ENCODE assay signal across 1 fruit fly cellular context in genomic region chr3R:24816993-24817854, dm6.
TF ChIP-seq lines count a peak whose summit lies in the region.

TSS of gene CG5808 (minus strand) at chr3R:24817007.
TSS of gene Saf-B (plus strand) at chr3R:24817464.

TF ChIP-seq in whole organism, embryonic, 481 proteins besides CTCF, POLR2A, EP300 and RAD21 (continued from another document and continues in another):
- peak; percentile 77 for TF ChIP-seq unc-4 (GFP tag; IDR thresholded peaks at IDR 0.05; lab: Robert Waterston, UW; ENCODE audit: partially characterized antibody)
- peak; percentile 61 for TF ChIP-seq Max (GFP tag; optimal IDR thresholded peaks at IDR 0.05; lab: Kevin White, UChicago)
- no peak for TF ChIP-seq HHEX (GFP tag; optimal IDR thresholded peaks at IDR 0.05; lab: Kevin White, UChicago)
- no peak for TF ChIP-seq tup (GFP tag; optimal IDR thresholded peaks at IDR 0.05; lab: Kevin White, UChicago)
- peak; percentile 60 for TF ChIP-seq CG2129 (GFP tag; IDR thresholded peaks at IDR 0.05; lab: Robert Waterston, UW; ENCODE audit: partially characterized antibody)
- TF ChIP-seq CG11695 (GFP tag; IDR thresholded peaks at IDR 0.05; lab: Robert Waterston, UW): 0 out of 3 replicates have a peak, but pooled peaks have one; percentile 28
- TF ChIP-seq pho (GFP tag; optimal IDR thresholded peaks at IDR 0.05; lab: Kevin White, UChicago): peak; percentile 7
- TF ChIP-seq CG4424 (GFP tag; optimal IDR thresholded peaks at IDR 0.05; lab: Kevin White, UChicago): peak; percentile 58
- peak; percentile 68 for TF ChIP-seq vvl (GFP tag; IDR thresholded peaks at IDR 0.05; lab: Robert Waterston, UW)
- peak; percentile 33; the same call in 1 of the 2 replicates for TF ChIP-seq esg (GFP tag; conservative IDR thresholded peaks at IDR 0.05; lab: Robert Waterston, UW)
- peak; percentile 57 for TF ChIP-seq lmd (GFP tag; IDR thresholded peaks at IDR 0.05; lab: Robert Waterston, UW)
- TF ChIP-seq gcm (GFP tag; optimal IDR thresholded peaks at IDR 0.05; lab: Kevin White, UChicago): no peak
- TF ChIP-seq CG15479 (GFP tag; optimal IDR thresholded peaks at IDR 0.05; lab: Kevin White, UChicago): no peak
- peak; percentile 86 for TF ChIP-seq Sry-δ (GFP tag; optimal IDR thresholded peaks at IDR 0.05; lab: Kevin White, UChicago)
- no peak for TF ChIP-seq CG5180 (GFP tag; optimal IDR thresholded peaks at IDR 0.05; lab: Kevin White, UChicago)
- no peak for TF ChIP-seq Kr (GFP tag; optimal IDR thresholded peaks at IDR 0.05; lab: Kevin White, UChicago)
- TF ChIP-seq Scr (GFP tag; IDR thresholded peaks at IDR 0.05; lab: Robert Waterston, UW; ENCODE audit: partially characterized antibody): peak; percentile 86
- peak; percentile 33 for TF ChIP-seq Dek (tag; optimal IDR thresholded peaks at IDR 0.05; lab: Kevin White, UChicago)
- TF ChIP-seq trem (tag; optimal IDR thresholded peaks at IDR 0.05; lab: Kevin White, UChicago): peak; percentile 68
- TF ChIP-seq hbn (GFP tag; IDR thresholded peaks at IDR 0.05; lab: Robert Waterston, UW; ENCODE audit: partially characterized antibody): peak; percentile 67
- TF ChIP-seq CG34224 (GFP tag; IDR thresholded peaks at IDR 0.05; lab: Robert Waterston, UW; ENCODE audit: partially characterized antibody): peak; percentile 85
- TF ChIP-seq zfh1 (GFP tag; IDR thresholded peaks at IDR 0.05; lab: Robert Waterston, UW): no peak
- no peak for TF ChIP-seq corto (GFP tag; optimal IDR thresholded peaks at IDR 0.05; lab: Kevin White, UChicago)
- TF ChIP-seq CG30020 (tag; optimal IDR thresholded peaks at IDR 0.05; lab: Kevin White, UChicago): peak; percentile 56
- TF ChIP-seq cwo (GFP tag; optimal IDR thresholded peaks at IDR 0.05; lab: Kevin White, UChicago): no peak
- TF ChIP-seq CG30403 (GFP tag; optimal IDR thresholded peaks at IDR 0.05; lab: Kevin White, UChicago): peak; percentile 57
- peak; percentile 76 for TF ChIP-seq Bgb (GFP tag; IDR thresholded peaks at IDR 0.05; lab: Robert Waterston, UW; ENCODE audit: partially characterized antibody)
- TF ChIP-seq CG6683 (GFP tag; optimal IDR thresholded peaks at IDR 0.05; lab: Kevin White, UChicago): no peak
- TF ChIP-seq CG17802 (tag; optimal IDR thresholded peaks at IDR 0.05; lab: Kevin White, UChicago): peak; percentile 2
- TF ChIP-seq CG4617 (GFP tag; optimal IDR thresholded peaks at IDR 0.05; lab: Kevin White, UChicago; ENCODE audit: borderline replicate concordance): peak; percentile 39
- peak; percentile 4 for TF ChIP-seq Chrac-16 (GFP tag; optimal IDR thresholded peaks at IDR 0.05; lab: Kevin White, UChicago)
- TF ChIP-seq ftz-f1 (GFP tag; optimal IDR thresholded peaks at IDR 0.05; lab: Kevin White, UChicago): peak; percentile 38
- TF ChIP-seq CG12659 (GFP tag; optimal IDR thresholded peaks at IDR 0.05; lab: Kevin White, UChicago): peak; percentile 63
- peak; percentile 10 for TF ChIP-seq Sry-β (GFP tag; optimal IDR thresholded peaks at IDR 0.05; lab: Kevin White, UChicago)
- no peak for TF ChIP-seq maf-S (GFP tag; optimal IDR thresholded peaks at IDR 0.05; lab: Kevin White, UChicago)
- TF ChIP-seq nerfin-1 (tag; optimal IDR thresholded peaks at IDR 0.05; lab: Kevin White, UChicago): peak; percentile 49
- peak; percentile 69 for TF ChIP-seq zen2 (GFP tag; IDR thresholded peaks at IDR 0.05; lab: Robert Waterston, UW; ENCODE audit: partially characterized antibody)
- peak; percentile 7 for TF ChIP-seq CG7271 (tag; optimal IDR thresholded peaks at IDR 0.05; lab: Kevin White, UChicago)
- peak in 1 of 2 experiments; percentile 37 for TF ChIP-seq crp (GFP tag; optimal IDR thresholded peaks at IDR 0.05; lab: Kevin White, UChicago)
- peak; percentile 89 for TF ChIP-seq CG6791 (GFP tag; IDR thresholded peaks at IDR 0.05; lab: Robert Waterston, UW; ENCODE audit: partially characterized antibody)
- 0 out of 2 replicates have a peak, but pooled peaks have one; percentile 34 for TF ChIP-seq al (GFP tag; IDR thresholded peaks at IDR 0.05; lab: Robert Waterston, UW)
- TF ChIP-seq CG2199 (GFP tag; IDR thresholded peaks at IDR 0.05; lab: Robert Waterston, UW): no peak
- TF ChIP-seq tio (GFP tag; optimal IDR thresholded peaks at IDR 0.05; lab: Kevin White, UChicago): no peak
- peak; percentile 8 for TF ChIP-seq Spps (tag; optimal IDR thresholded peaks at IDR 0.05; lab: Kevin White, UChicago)
- no peak for TF ChIP-seq CG43689 (GFP tag; IDR thresholded peaks at IDR 0.05; lab: Robert Waterston, UW)
- peak; percentile 8; the same call in 1 of the 2 replicates for TF ChIP-seq MBD-R2 (GFP tag; IDR thresholded peaks at IDR 0.05; lab: Robert Waterston, UW)
- no peak for TF ChIP-seq ranshi (GFP tag; IDR thresholded peaks at IDR 0.05; lab: Robert Waterston, UW)
- peak; percentile 67 for TF ChIP-seq CG10267 (tag; optimal IDR thresholded peaks at IDR 0.05; lab: Kevin White, UChicago)
- TF ChIP-seq vnd (GFP tag; IDR thresholded peaks at IDR 0.05; lab: Robert Waterston, UW; ENCODE audit: partially characterized antibody): peak; percentile 88
- peak; percentile 39 for TF ChIP-seq Xbp1 (GFP tag; optimal IDR thresholded peaks at IDR 0.05; lab: Kevin White, UChicago)
- TF ChIP-seq CG31441 (GFP tag; IDR thresholded peaks at IDR 0.05; lab: Robert Waterston, UW): no peak
- no peak for TF ChIP-seq CHES-1-like (GFP tag; optimal IDR thresholded peaks at IDR 0.05; lab: Kevin White, UChicago)
- TF ChIP-seq CG3995 (GFP tag; optimal IDR thresholded peaks at IDR 0.05; lab: Kevin White, UChicago): peak; percentile 54
- TF ChIP-seq gce (GFP tag; IDR thresholded peaks at IDR 0.05; lab: Robert Waterston, UW): no peak
- no peak for TF ChIP-seq lbe (GFP tag; optimal IDR thresholded peaks at IDR 0.05; lab: Kevin White, UChicago)
- peak; percentile 66 for TF ChIP-seq ssp (GFP tag; IDR thresholded peaks at IDR 0.05; lab: Robert Waterston, UW)
- TF ChIP-seq sens (GFP tag; lab: Kevin White, UChicago): peak; percentile 36
- peak; percentile 78 for TF ChIP-seq Med (GFP tag; lab: Kevin White, UChicago)
- no peak for TF ChIP-seq CG7987 (GFP tag; optimal IDR thresholded peaks at IDR 0.05; lab: Kevin White, UChicago)
- TF ChIP-seq CG3065 (GFP tag; optimal IDR thresholded peaks at IDR 0.05; lab: Kevin White, UChicago): no peak
- peak; percentile 56 for TF ChIP-seq sna (GFP tag; IDR thresholded peaks at IDR 0.05; lab: Robert Waterston, UW; ENCODE audit: partially characterized antibody)
- TF ChIP-seq Rx (GFP tag; IDR thresholded peaks at IDR 0.05; lab: Robert Waterston, UW): no peak
- no peak for TF ChIP-seq Nf-YC (tag; optimal IDR thresholded peaks at IDR 0.05; lab: Kevin White, UChicago)
- TF ChIP-seq ac (GFP tag; optimal IDR thresholded peaks at IDR 0.05; lab: Kevin White, UChicago): no peak
- peak; percentile 43; the same call in 1 of the 2 replicates for TF ChIP-seq CG14441 (GFP tag; IDR thresholded peaks at IDR 0.05; lab: Robert Waterston, UW)
- TF ChIP-seq kay (GFP tag; optimal IDR thresholded peaks at IDR 0.05; lab: Kevin White, UChicago): peak; percentile 54
- peak; percentile 40 for TF ChIP-seq Six4 (GFP tag; optimal IDR thresholded peaks at IDR 0.05; lab: Kevin White, UChicago)
- peak; percentile 79 for TF ChIP-seq CG2116 (GFP tag; optimal IDR thresholded peaks at IDR 0.05; lab: Kevin White, UChicago)
- peak; percentile 76 for TF ChIP-seq CG13287 (GFP tag; IDR thresholded peaks at IDR 0.05; lab: Robert Waterston, UW; ENCODE audit: partially characterized antibody)
- TF ChIP-seq nau (GFP tag; optimal IDR thresholded peaks at IDR 0.05; lab: Kevin White, UChicago): no peak
- peak; percentile 30 for TF ChIP-seq CG13424 (tag; optimal IDR thresholded peaks at IDR 0.05; lab: Kevin White, UChicago)
- TF ChIP-seq h (optimal IDR thresholded peaks at IDR 0.05; lab: Kevin White, UChicago): no peak
- TF ChIP-seq CG16813 (GFP tag; IDR thresholded peaks at IDR 0.05; lab: Robert Waterston, UW; ENCODE audit: partially characterized antibody): peak; percentile 90
- TF ChIP-seq CoRest (tag; optimal IDR thresholded peaks at IDR 0.05; lab: Kevin White, UChicago): peak; percentile 65
- TF ChIP-seq CG4282 (GFP tag; optimal IDR thresholded peaks at IDR 0.05; lab: Kevin White, UChicago): no peak
- peak; percentile 93 for TF ChIP-seq Ets65A (GFP tag; lab: Kevin White, UChicago)
- peak; percentile 71 for TF ChIP-seq CG17829 (tag; optimal IDR thresholded peaks at IDR 0.05; lab: Kevin White, UChicago)
- peak; percentile 29 for TF ChIP-seq pzg (GFP tag; optimal IDR thresholded peaks at IDR 0.05; lab: Kevin White, UChicago)
- TF ChIP-seq NC2α (GFP tag; optimal IDR thresholded peaks at IDR 0.05; lab: Kevin White, UChicago): no peak
- peak; percentile 53; the same call in 1 of the 2 replicates for TF ChIP-seq Rfx (GFP tag; IDR thresholded peaks at IDR 0.05; lab: Robert Waterston, UW)
- peak; percentile 43 for TF ChIP-seq CG15696 (tag; optimal IDR thresholded peaks at IDR 0.05; lab: Kevin White, UChicago)
- TF ChIP-seq Hsf (GFP tag; optimal IDR thresholded peaks at IDR 0.05; lab: Kevin White, UChicago): peak; percentile 38
- TF ChIP-seq ken (GFP tag; IDR thresholded peaks at IDR 0.05; lab: Robert Waterston, UW): no peak
- no peak for TF ChIP-seq CG12219 (GFP tag; optimal IDR thresholded peaks at IDR 0.05; lab: Kevin White, UChicago)
- TF ChIP-seq CG32772 (GFP tag; IDR thresholded peaks at IDR 0.05; lab: Robert Waterston, UW): no peak; the same call in 1 of the 2 replicates
- peak; percentile 44; the same call in 2 of the 3 replicates for TF ChIP-seq Dbx (GFP tag; IDR thresholded peaks at IDR 0.05; lab: Robert Waterston, UW)
- TF ChIP-seq CG14050 (GFP tag; IDR thresholded peaks at IDR 0.05; lab: Robert Waterston, UW): no peak
- no peak for TF ChIP-seq gt (GFP tag; IDR thresholded peaks at IDR 0.05; lab: Robert Waterston, UW)
- TF ChIP-seq fd64A (GFP tag; optimal IDR thresholded peaks at IDR 0.05; lab: Kevin White, UChicago): no peak
- peak; percentile 84 for TF ChIP-seq Dll (GFP tag; IDR thresholded peaks at IDR 0.05; lab: Robert Waterston, UW; ENCODE audit: partially characterized antibody)
- TF ChIP-seq CG3163 (GFP tag; optimal IDR thresholded peaks at IDR 0.05; lab: Kevin White, UChicago): no peak
- peak; percentile 13 for TF ChIP-seq Oli (tag; optimal IDR thresholded peaks at IDR 0.05; lab: Kevin White, UChicago)
- peak; percentile 94 for TF ChIP-seq phol (tag; optimal IDR thresholded peaks at IDR 0.05; lab: Kevin White, UChicago)
- TF ChIP-seq pros (GFP tag; optimal IDR thresholded peaks at IDR 0.05; lab: Kevin White, UChicago): no peak
- peak; percentile 61 for TF ChIP-seq CG13775 (GFP tag; optimal IDR thresholded peaks at IDR 0.05; lab: Kevin White, UChicago)
- peak; percentile 31 for TF ChIP-seq ewg (GFP tag; optimal IDR thresholded peaks at IDR 0.05; lab: Kevin White, UChicago)
- no peak for TF ChIP-seq onecut (GFP tag; IDR thresholded peaks at IDR 0.05; lab: Robert Waterston, UW)
- TF ChIP-seq pita (GFP tag; optimal IDR thresholded peaks at IDR 0.05; lab: Kevin White, UChicago): no peak
- TF ChIP-seq CG2712 (tag; optimal IDR thresholded peaks at IDR 0.05; lab: Kevin White, UChicago): peak; percentile 61
- TF ChIP-seq CG14965 (GFP tag; optimal IDR thresholded peaks at IDR 0.05; lab: Kevin White, UChicago; ENCODE audit: borderline replicate concordance): no peak
- no peak for TF ChIP-seq ham (GFP tag; IDR thresholded peaks at IDR 0.05; lab: Robert Waterston, UW)
- peak; percentile 43; the same call in 1 of the 2 replicates for TF ChIP-seq CG31224 (GFP tag; IDR thresholded peaks at IDR 0.05; lab: Robert Waterston, UW)
- TF ChIP-seq tap (tag; optimal IDR thresholded peaks at IDR 0.05; lab: Kevin White, UChicago): no peak
- no peak for TF ChIP-seq CG15269 (tag; optimal IDR thresholded peaks at IDR 0.05; lab: Kevin White, UChicago)
- peak; percentile 42 for TF ChIP-seq Aef1 (GFP tag; IDR thresholded peaks at IDR 0.05; lab: Robert Waterston, UW)
- peak; percentile 41 for TF ChIP-seq CG15514 (GFP tag; optimal IDR thresholded peaks at IDR 0.05; lab: Kevin White, UChicago)
- no peak for TF ChIP-seq fu2 (GFP tag; optimal IDR thresholded peaks at IDR 0.05; lab: Kevin White, UChicago)
- TF ChIP-seq Oaz (GFP tag; IDR thresholded peaks at IDR 0.05; lab: Robert Waterston, UW): no peak
- no peak for TF ChIP-seq ase (GFP tag; IDR thresholded peaks at IDR 0.05; lab: Robert Waterston, UW)
- no peak for TF ChIP-seq ro (GFP tag; IDR thresholded peaks at IDR 0.05; lab: Robert Waterston, UW)
- TF ChIP-seq Fer1 (GFP tag; optimal IDR thresholded peaks at IDR 0.05; lab: Kevin White, UChicago): no peak
- TF ChIP-seq NfI (GFP tag; optimal IDR thresholded peaks at IDR 0.05; lab: Kevin White, UChicago): no peak
- peak; percentile 88 for TF ChIP-seq CG14710 (tag; optimal IDR thresholded peaks at IDR 0.05; lab: Kevin White, UChicago)
- TF ChIP-seq fd96Cb (tag; optimal IDR thresholded peaks at IDR 0.05; lab: Kevin White, UChicago): peak; percentile 38
- TF ChIP-seq CG10979 (tag; optimal IDR thresholded peaks at IDR 0.05; lab: Kevin White, UChicago): peak; percentile 28
- TF ChIP-seq bcd (GFP tag; optimal IDR thresholded peaks at IDR 0.05; lab: Kevin White, UChicago): peak; percentile 23
- TF ChIP-seq dysf (GFP tag; IDR thresholded peaks at IDR 0.05; lab: Robert Waterston, UW): peak; percentile 50; the same call in 2 of the 3 replicates
- peak; percentile 55 for TF ChIP-seq tin (GFP tag; optimal IDR thresholded peaks at IDR 0.05; lab: Kevin White, UChicago)
- no peak for TF ChIP-seq CG6765 (GFP tag; optimal IDR thresholded peaks at IDR 0.05; lab: Kevin White, UChicago)
- peak; percentile 87 for TF ChIP-seq BEAF-32 (GFP tag; optimal IDR thresholded peaks at IDR 0.05; lab: Kevin White, UChicago)
- peak; percentile 95 for TF ChIP-seq HLH4C (GFP tag; IDR thresholded peaks at IDR 0.05; lab: Robert Waterston, UW; ENCODE audit: partially characterized antibody)
- TF ChIP-seq psq (GFP tag; optimal IDR thresholded peaks at IDR 0.05; lab: Kevin White, UChicago): no peak
- TF ChIP-seq E2f1 (GFP tag; IDR thresholded peaks at IDR 0.05; lab: Robert Waterston, UW): peak; percentile 59
- TF ChIP-seq CG14667 (GFP tag; IDR thresholded peaks at IDR 0.05; lab: Robert Waterston, UW): peak; percentile 38; the same call in 1 of the 2 replicates
- peak; percentile 33; the same call in 1 of the 2 replicates for TF ChIP-seq sob (GFP tag; IDR thresholded peaks at IDR 0.05; lab: Robert Waterston, UW)
- peak; percentile 81 for TF ChIP-seq Ptx1 (GFP tag; IDR thresholded peaks at IDR 0.05; lab: Robert Waterston, UW)
- peak; percentile 82 for TF ChIP-seq Dref (GFP tag; IDR thresholded peaks at IDR 0.05; lab: Robert Waterston, UW)
- TF ChIP-seq CG7928 (GFP tag; optimal IDR thresholded peaks at IDR 0.05; lab: Kevin White, UChicago): peak; percentile 18
- TF ChIP-seq CG32532 (GFP tag; IDR thresholded peaks at IDR 0.05; lab: Robert Waterston, UW): peak; percentile 36
- TF ChIP-seq tgo (GFP tag; IDR thresholded peaks at IDR 0.05; lab: Robert Waterston, UW): peak; percentile 63
